Fruit fly (Drosophila melanogaster): ENCODE data around the gene CG1271.
A peak's percentile ranks its signal among the peaks of the same experiment; 100 is the strongest.

The CG1271 gene

dm6 chr3L:3042150-3043049, 9.9 kb upstream of the CG1271 start, which contains the start of gene Prx4 (continued):
- TF ChIP-seq Poxn (GFP tag; IDR thresholded peaks at IDR 0.05) (peak; percentile 19; the same call in 1 of the 2 replicates), Xrp1 (GFP tag; IDR thresholded peaks at IDR 0.05) (peak; percentile 85), GATAe (GFP tag; conservative IDR thresholded peaks at IDR 0.05) (no peak), jing (GFP tag; optimal IDR thresholded peaks at IDR 0.05) (peak; percentile 44), CG16863 (GFP tag; optimal IDR thresholded peaks at IDR 0.05) (no peak), p53 (GFP tag; optimal IDR thresholded peaks at IDR 0.05) (no peak), nau (GFP tag; optimal IDR thresholded peaks at IDR 0.05) (peak; percentile 65), CG33557 (GFP tag; optimal IDR thresholded peaks at IDR 0.05) (peak; percentile 23), Tbp (GFP tag; optimal IDR thresholded peaks at IDR 0.05) (no peak), CG7357 (GFP tag; IDR thresholded peaks at IDR 0.05) (peak; percentile 44; the same call in 2 of the 3 replicates), amos (GFP tag; IDR thresholded peaks at IDR 0.05; ENCODE audit: partially characterized antibody) (peak; percentile 11; the same call in 1 of the 2 replicates), Fer1 (GFP tag; optimal IDR thresholded peaks at IDR 0.05) (peak; percentile 73), corto (GFP tag; optimal IDR thresholded peaks at IDR 0.05) (peak; percentile 46), lola (GFP tag; optimal IDR thresholded peaks at IDR 0.05) (peak in 1 of 3 experiments; percentile 54), schlank (tag; optimal IDR thresholded peaks at IDR 0.05) (peak; percentile 33), CG10209 (GFP tag; optimal IDR thresholded peaks at IDR 0.05) (peak; percentile 71), usp (GFP tag; optimal IDR thresholded peaks at IDR 0.05) (no peak), E2f2 (GFP tag; IDR thresholded peaks at IDR 0.05) (peak; percentile 60), Ets65A (GFP tag) (no peak), HHEX (GFP tag; optimal IDR thresholded peaks at IDR 0.05) (peak; percentile 54), crc (GFP tag; optimal IDR thresholded peaks at IDR 0.05) (no peak), Asciz (GFP tag; optimal IDR thresholded peaks at IDR 0.05) (peak; percentile 69), seq (GFP tag; IDR thresholded peaks at IDR 0.05) (peak; percentile 73), zf30C (GFP tag; optimal IDR thresholded peaks at IDR 0.05) (no peak), Sox100B (GFP tag; optimal IDR thresholded peaks at IDR 0.05) (peak; percentile 49), pan (optimal IDR thresholded peaks at IDR 0.05) (no peak), pan (GFP tag; optimal IDR thresholded peaks at IDR 0.05 in 1 of 2, IDR thresholded peaks at IDR 0.05 in 1 of 2) (peak in 1 of 2 experiments; percentile 86), Ada2b (GFP tag; IDR thresholded peaks at IDR 0.05) (peak; percentile 76), hbn (GFP tag; IDR thresholded peaks at IDR 0.05; ENCODE audit: partially characterized antibody) (no peak), Lim3 (GFP tag; IDR thresholded peaks at IDR 0.05) (no peak), CG17912 (GFP tag; optimal IDR thresholded peaks at IDR 0.05) (no peak), repo (GFP tag; optimal IDR thresholded peaks at IDR 0.05) (no peak), sqz (GFP tag; optimal IDR thresholded peaks at IDR 0.05) (peak; percentile 1), hb (GFP tag; IDR thresholded peaks at IDR 0.05; ENCODE audit: partially characterized antibody) (no peak), CG15269 (tag; optimal IDR thresholded peaks at IDR 0.05) (peak; percentile 80), lmd (GFP tag; IDR thresholded peaks at IDR 0.05) (peak; percentile 72; the same call in 1 of the 2 replicates), CG32772 (GFP tag; IDR thresholded peaks at IDR 0.05) (peak; percentile 62), ara (GFP tag; IDR thresholded peaks at IDR 0.05) (peak; percentile 60; the same call in 1 of the 2 replicates), zen (tag; optimal IDR thresholded peaks at IDR 0.05) (peak; percentile 20), MBD-R2 (GFP tag; IDR thresholded peaks at IDR 0.05) (peak; percentile 28; the same call in 1 of the 2 replicates), onecut (GFP tag; IDR thresholded peaks at IDR 0.05) (peak; percentile 74), CG3847 (GFP tag; IDR thresholded peaks at IDR 0.05) (peak; percentile 56), caup (GFP tag; optimal IDR thresholded peaks at IDR 0.05; ENCODE audit: severe bottlenecking) (peak; percentile 74), lbe (GFP tag; optimal IDR thresholded peaks at IDR 0.05) (no peak), CG10979 (tag; optimal IDR thresholded peaks at IDR 0.05) (peak; percentile 69), CG11504 (tag; optimal IDR thresholded peaks at IDR 0.05) (peak; percentile 76), lov (optimal IDR thresholded peaks at IDR 0.05) (no peak), lov (GFP tag; IDR thresholded peaks at IDR 0.05) (no peak), toy (GFP tag; IDR thresholded peaks at IDR 0.05) (no peak)
